Worm (Caenorhabditis elegans) whole organism, L2 larva: ENCODE data around the gene Y32G9A.5.

Experiments used
- F13H6.1 ChIP-seq: sonication (generic microtip); optimal IDR thresholded peaks from 2 replicates; lab custom pipeline; 2016; ENCODE audit warnings: missing genetic modification characterization, missing compliant biosample characterization
- R02D3.7 ChIP-seq: fragments of 150-350 bp; optimal IDR thresholded peaks from 2 replicates; lab custom pipeline; 2014; ENCODE audit warnings: missing biosample characterization, missing genetic modification characterization
- Y55F3AM.14 ChIP-seq: fragments of 200-800 bp; sonication (Bioruptor generic); optimal IDR thresholded peaks from 2 replicates; lab custom pipeline; 2018; ENCODE audit warnings: mild to moderate bottlenecking, missing genetic modification characterization, missing compliant biosample characterization
- alr-1 ChIP-seq: fragments of 150-350 bp; optimal IDR thresholded peaks from 2 replicates; lab custom pipeline; 2014; ENCODE audit warnings: missing biosample characterization, missing genetic modification characterization
- ceh-82 ChIP-seq: fragments of 150-350 bp; optimal IDR thresholded peaks from 2 replicates; lab custom pipeline; 2014; ENCODE audit warnings: missing biosample characterization, missing genetic modification characterization
- crh-2 ChIP-seq: sonication (generic microtip); optimal IDR thresholded peaks from 2 replicates; lab custom pipeline; 2017; ENCODE audit warnings: missing biosample characterization, missing genetic modification characterization
- dmd-4 ChIP-seq: sonication (generic microtip); optimal IDR thresholded peaks from 2 replicates; lab custom pipeline; 2017; ENCODE audit warnings: missing biosample characterization, missing genetic modification characterization
- egl-27 ChIP-seq: sonication (generic microtip); optimal IDR thresholded peaks from 3 replicates; lab custom pipeline; 2017; ENCODE audit warnings: missing biosample characterization, missing genetic modification reagents, missing genetic modification characterization
- elt-1 ChIP-seq: fragments of 150-350 bp; optimal IDR thresholded peaks from 2 replicates; lab custom pipeline; 2014; ENCODE audit warnings: missing biosample characterization, missing genetic modification characterization
- fos-1 ChIP-seq: fragments of 150-350 bp; optimal IDR thresholded peaks from 2 replicates; lab custom pipeline; 2014; ENCODE audit warnings: missing biosample characterization, missing genetic modification characterization
- gmeb-1 ChIP-seq: fragments of 150-350 bp; optimal IDR thresholded peaks from 2 replicates; lab custom pipeline; 2014; ENCODE audit warnings: missing biosample characterization, missing genetic modification characterization
- lin-11 ChIP-seq: fragments of 150-350 bp; sonication (generic microtip); optimal IDR thresholded peaks from 2 replicates; lab custom pipeline; 2014; ENCODE audit warnings: missing biosample characterization, missing genetic modification characterization, inconsistent platforms, mixed read lengths
- lin-13 ChIP-seq: fragments of 150-350 bp; optimal IDR thresholded peaks from 2 replicates; lab custom pipeline; 2014; ENCODE audit warnings: missing biosample characterization, missing genetic modification reagents, missing genetic modification characterization
- lsy-2 ChIP-seq, 2 experiments: fragments of 150-350 bp in 1 of 2; sonication (generic microtip) in 1 of 2; optimal IDR thresholded peaks; 2 replicates each; lab custom pipeline; 2014 to 2017; ENCODE audit warnings: missing biosample characterization in 2 of 2, missing genetic modification characterization in 2 of 2
- mab-5 ChIP-seq: fragments of 150-350 bp; optimal IDR thresholded peaks from 2 replicates; lab custom pipeline; 2014; ENCODE audit warnings: missing biosample characterization, missing genetic modification characterization
- mdl-1 ChIP-seq, 2 experiments: fragments of 150-350 bp in 1 of 2; sonication (generic microtip) in 1 of 2; optimal IDR thresholded peaks; 2 replicates each; lab custom pipeline; 2017; ENCODE audit warnings: missing biosample characterization in 2 of 2, missing genetic modification characterization in 2 of 2
- nhr-23 ChIP-seq: fragments of 150-350 bp; optimal IDR thresholded peaks from 2 replicates; lab custom pipeline; 2014; ENCODE audit warnings: missing biosample characterization, missing genetic modification reagents, missing genetic modification characterization
- nhr-237 ChIP-seq: fragments of 150-350 bp; optimal IDR thresholded peaks from 2 replicates; lab custom pipeline; 2014; ENCODE audit warnings: missing biosample characterization, missing genetic modification characterization
- nhr-6 ChIP-seq: fragments of 150-350 bp; optimal IDR thresholded peaks from 2 replicates; lab custom pipeline; 2014; ENCODE audit warnings: missing biosample characterization, missing genetic modification characterization
- nhr-77 ChIP-seq: fragments of 150-350 bp; optimal IDR thresholded peaks from 2 replicates; lab custom pipeline; 2014; ENCODE audit warnings: missing biosample characterization, missing genetic modification characterization
- peb-1 ChIP-seq: fragments of 150-350 bp; optimal IDR thresholded peaks from 2 replicates; lab custom pipeline; 2014; ENCODE audit warnings: missing biosample characterization, missing genetic modification characterization
- skn-1 ChIP-seq: sonication (generic microtip); optimal IDR thresholded peaks from 2 replicates; lab custom pipeline; 2017; ENCODE audit warnings: missing biosample characterization, missing genetic modification characterization
- sma-3 ChIP-seq: sonication (generic microtip); optimal IDR thresholded peaks from 2 replicates; lab custom pipeline; 2016; ENCODE audit warnings: missing genetic modification reagents, missing genetic modification characterization, missing compliant biosample characterization
- sma-9 ChIP-seq, 2 experiments: fragments of 150-350 bp in 1 of 2; sonication (generic microtip) in 1 of 2; optimal IDR thresholded peaks; 2 replicates each; lab custom pipeline; 2014 to 2016; ENCODE audit warnings: missing genetic modification characterization in 2 of 2, mild to moderate bottlenecking in 1 of 2, missing biosample characterization in 1 of 2, missing compliant biosample characterization in 1 of 2, missing genetic modification reagents in 1 of 2, moderate library complexity in 1 of 2
- snpc-4 ChIP-seq: fragments of 150-350 bp; optimal IDR thresholded peaks from 2 replicates; lab custom pipeline; 2014; ENCODE audit warnings: missing biosample characterization, missing genetic modification characterization
- unc-39 ChIP-seq: fragments of 150-350 bp; optimal IDR thresholded peaks from 2 replicates; lab custom pipeline; 2014; ENCODE audit warnings: missing biosample characterization, missing genetic modification characterization
- unc-55 ChIP-seq: fragments of 150-350 bp; sonication (generic microtip); optimal IDR thresholded peaks from 3 replicates; lab custom pipeline; 2014; ENCODE audit warnings: missing biosample characterization, missing genetic modification reagents, missing genetic modification characterization
- zag-1 ChIP-seq: fragments of 150-350 bp; optimal IDR thresholded peaks from 2 replicates; lab custom pipeline; 2014; ENCODE audit warnings: missing biosample characterization, missing genetic modification characterization
- ztf-11 ChIP-seq: sonication (generic microtip); optimal IDR thresholded peaks from 2 replicates; lab custom pipeline; 2017; ENCODE audit warnings: missing biosample characterization, missing genetic modification characterization
- ztf-4 ChIP-seq: fragments of 150-350 bp; optimal IDR thresholded peaks from 2 replicates; lab custom pipeline; 2014; ENCODE audit warnings: missing biosample characterization, missing genetic modification characterization

Y32G9A.5 gene

ce11 chrV:1907350-1907749, at the start of gene Y32G9A.5:
Y32G9A.5 (plus strand) TSS chrV:1907650.
- TF ChIP-seq nhr-23 (tag; lab: Kevin White, UChicago) = no peak
- TF ChIP-seq nhr-237 (tag; lab: Kevin White, UChicago) = no peak
- TF ChIP-seq dmd-4 (tag; lab: Kevin White, UChicago) = no peak
- no peak for TF ChIP-seq R02D3.7 (tag; lab: Kevin White, UChicago)
- no peak for TF ChIP-seq lin-11 (tag; lab: Kevin White, UChicago)
- no peak for TF ChIP-seq lsy-2 (tag; optimal IDR thresholded peaks at IDR 0.05; lab: Kevin White, UChicago)
- no peak for TF ChIP-seq skn-1
- no peak for TF ChIP-seq zag-1 (tag; lab: Kevin White, UChicago)
- TF ChIP-seq gmeb-1 (tag; lab: Kevin White, UChicago) = no peak
- no peak for TF ChIP-seq mdl-1 (tag; optimal IDR thresholded peaks at IDR 0.05; lab: Kevin White, UChicago)
- no peak for TF ChIP-seq nhr-6 (tag; lab: Kevin White, UChicago)
- TF ChIP-seq elt-1 (tag; lab: Kevin White, UChicago) = no peak
- no peak for TF ChIP-seq alr-1 (tag; lab: Kevin White, UChicago)
- no peak for TF ChIP-seq sma-9 (GFP tag; optimal IDR thresholded peaks at IDR 0.05; lab: Kevin White, UChicago)
- TF ChIP-seq sma-9 (tag; optimal IDR thresholded peaks at IDR 0.05; lab: Kevin White, UChicago) = no peak
- TF ChIP-seq ztf-11 (tag; lab: Kevin White, UChicago) = no peak

ce11 chrV:1857840-1858239, 49.6 kb upstream of the Y32G9A.5 start:
- TF ChIP-seq mdl-1 (tag; optimal IDR thresholded peaks at IDR 0.05; lab: Kevin White, UChicago) (no peak), ztf-4 (tag; lab: Kevin White, UChicago) (no peak), sma-9 (GFP tag; optimal IDR thresholded peaks at IDR 0.05; lab: Kevin White, UChicago) (no peak), sma-9 (tag; optimal IDR thresholded peaks at IDR 0.05; lab: Kevin White, UChicago) (no peak), dmd-4 (tag; lab: Kevin White, UChicago) (no peak), ceh-82 (tag; lab: Kevin White, UChicago) (no peak), skn-1 (no peak)

DNA sequence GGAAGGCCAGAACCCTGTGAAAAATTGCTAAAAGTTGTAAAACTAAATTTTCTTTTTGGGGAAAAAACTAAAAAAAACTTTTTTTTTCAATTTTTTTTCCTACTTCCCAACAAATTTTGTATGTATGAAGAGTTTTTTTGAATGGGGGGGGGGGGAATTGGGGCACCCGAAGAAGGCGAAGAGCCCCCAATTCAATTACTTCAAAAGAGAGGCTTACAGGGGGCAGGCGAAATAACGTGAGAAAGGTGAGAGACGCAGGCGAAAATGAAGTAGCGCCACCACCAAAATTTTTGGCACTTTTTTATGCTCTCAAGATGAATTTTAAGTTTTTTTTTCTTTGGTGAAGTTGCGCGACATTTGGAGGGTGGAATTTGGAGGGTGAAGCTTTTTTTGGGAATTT, 44.5 kb upstream of the Y32G9A.5 start:
- TF ChIP-seq fos-1 (no peak), ztf-4 (tag; lab: Kevin White, UChicago) (no peak), sma-9 (GFP tag; optimal IDR thresholded peaks at IDR 0.05; lab: Kevin White, UChicago) (no peak), sma-9 (tag; optimal IDR thresholded peaks at IDR 0.05; lab: Kevin White, UChicago) (no peak), elt-1 (tag; lab: Kevin White, UChicago) (no peak), mab-5 (no peak), crh-2 (tag; lab: Kevin White, UChicago) (no peak), Y55F3AM.14 (GFP tag; lab: Kevin White, UChicago) (no peak), peb-1 (tag; lab: Kevin White, UChicago) (no peak), sma-3 (no peak), snpc-4 (tag; lab: Kevin White, UChicago) (no peak), lsy-2 (tag; optimal IDR thresholded peaks at IDR 0.05; lab: Kevin White, UChicago) (no peak), F13H6.1 (tag; lab: Kevin White, UChicago) (no peak), egl-27 (tag; lab: Kevin White, UChicago) (no peak), nhr-23 (tag; lab: Kevin White, UChicago) (no peak)

DNA sequence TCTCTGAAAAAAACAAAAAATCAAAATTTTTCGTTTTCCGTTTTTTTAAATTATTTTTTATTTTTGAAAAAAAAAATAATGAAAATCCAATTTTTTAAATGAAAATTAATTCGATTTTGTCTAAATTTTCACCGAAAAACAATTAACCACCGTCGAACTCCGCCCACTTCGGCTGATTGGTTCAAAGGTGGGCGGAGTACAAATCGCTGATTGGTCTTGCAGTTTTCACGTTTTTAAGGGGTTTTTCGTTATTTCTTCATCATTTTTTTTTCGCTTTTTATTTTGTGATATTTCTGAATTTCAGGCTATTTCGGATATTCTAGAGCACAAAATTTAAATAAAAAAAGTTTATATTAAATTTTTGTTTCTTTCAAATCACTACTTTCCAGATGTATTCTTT, 42.5 kb upstream of the Y32G9A.5 start:
- TF ChIP-seq unc-55 (GFP tag; lab: Kevin White, UChicago) = no peak
- TF ChIP-seq dmd-4 (tag; lab: Kevin White, UChicago) = no peak
- TF ChIP-seq gmeb-1 (tag; lab: Kevin White, UChicago) = no peak
- TF ChIP-seq unc-39 (tag; lab: Kevin White, UChicago) = no peak
- TF ChIP-seq F13H6.1 (tag; lab: Kevin White, UChicago) = no peak
- TF ChIP-seq lin-11 (tag; lab: Kevin White, UChicago) = no peak
- no peak for TF ChIP-seq alr-1 (tag; lab: Kevin White, UChicago)
- no peak for TF ChIP-seq nhr-6 (tag; lab: Kevin White, UChicago)
- no peak for TF ChIP-seq nhr-23 (tag; lab: Kevin White, UChicago)
- TF ChIP-seq skn-1 = no peak
- TF ChIP-seq ztf-11 (tag; lab: Kevin White, UChicago) = no peak
- no peak for TF ChIP-seq peb-1 (tag; lab: Kevin White, UChicago)

DNA sequence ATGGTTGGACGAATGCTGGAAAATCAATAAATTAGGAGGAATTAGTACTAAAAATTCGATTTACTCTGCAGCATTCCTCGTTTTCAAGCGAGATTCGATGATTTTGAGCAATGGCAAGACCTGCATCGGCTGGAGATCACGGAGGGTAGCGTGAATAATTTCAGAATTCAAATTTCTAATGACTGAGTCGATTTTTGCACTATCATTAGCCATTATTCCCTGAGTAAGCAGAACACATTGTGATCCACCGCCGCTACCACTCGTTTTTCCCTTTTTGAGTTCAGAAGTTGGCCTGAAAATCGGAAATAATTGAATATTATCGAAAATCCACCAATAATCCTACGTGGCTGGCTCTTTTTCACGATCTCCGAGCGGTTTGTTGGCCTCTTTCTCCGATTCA, 39.4 kb upstream of the Y32G9A.5 start:
- TF ChIP-seq zag-1 (tag; lab: Kevin White, UChicago) (no peak), lsy-2 (tag; optimal IDR thresholded peaks at IDR 0.05; lab: Kevin White, UChicago) (no peak), lin-13 (GFP tag; lab: Kevin White, UChicago) (no peak), unc-39 (tag; lab: Kevin White, UChicago) (no peak), fos-1 (no peak), unc-55 (GFP tag; lab: Kevin White, UChicago) (no peak), ceh-82 (tag; lab: Kevin White, UChicago) (no peak), nhr-77 (tag; lab: Kevin White, UChicago) (no peak), egl-27 (tag; lab: Kevin White, UChicago) (no peak), alr-1 (tag; lab: Kevin White, UChicago) (no peak)
